Fruit fly (Drosophila melanogaster) S2 (cell line): Measurements from ENCODE around the gene CG13676.

Source experiments
- CG8478 ChIP-seq: fragments of >200 bp; optimal IDR thresholded peaks from 2 replicates; lab custom pipeline; 2018
- CTCF ChIP-seq, 2 experiments: fragments of >200 bp; optimal IDR thresholded peaks; 2 replicates each; lab custom pipeline; 2018

DNA sequence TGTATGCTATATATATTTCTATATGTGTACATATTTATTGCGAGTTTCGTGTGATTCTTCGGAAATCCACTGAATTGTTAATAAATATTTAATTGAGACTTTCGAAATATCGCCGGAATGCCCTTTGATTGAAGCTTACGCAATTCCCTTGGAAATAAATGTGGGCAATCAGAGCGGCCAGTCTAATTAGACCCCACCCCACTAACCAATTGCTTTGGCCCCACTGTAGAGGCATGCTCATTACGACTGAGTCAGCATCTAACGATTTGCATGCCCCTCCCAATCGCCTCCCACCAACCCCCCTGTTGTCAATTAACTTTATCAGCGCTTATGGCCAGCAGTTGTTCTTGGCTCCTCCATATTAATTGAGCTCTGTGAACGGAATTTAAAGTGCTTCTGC, 34.8 kb downstream of the CG13676 start:
- TF ChIP-seq CTCF (optimal IDR thresholded peaks at IDR 0.05; lab: Kevin White, UChicago) (no peak), CG8478 (lab: Kevin White, UChicago) (no peak)
